Fruit fly (Drosophila melanogaster) whole organism, embryonic: ENCODE results near the gene slif.
A peak's percentile ranks its signal among the peaks of the same experiment; 100 is the strongest.

Experiments
- Aef1 ChIP-seq: fragments of 200-800 bp; sonication (Bioruptor generic); IDR thresholded peaks from 3 replicates; pipeline ENCODE4 v1.3.6; 2022; ENCODE audit warnings: missing biosample characterization, missing genetic modification characterization
- B-H1 ChIP-seq: fragments of 200-800 bp; sonication (Bioruptor generic); IDR thresholded peaks from 3 replicates; pipeline ENCODE4 v1.3.6; 2022; ENCODE audit warnings: missing biosample characterization, missing genetic modification characterization
- Bteb2 ChIP-seq: fragments of 200-800 bp; sonication (Bioruptor generic); optimal IDR thresholded peaks from 2 replicates; lab custom pipeline; 2016; ENCODE audit warnings: missing biosample characterization, missing genetic modification characterization
- CG10209 ChIP-seq: fragments of 200-800 bp; sonication (Bioruptor generic); optimal IDR thresholded peaks from 3 replicates; lab custom pipeline; 2017; ENCODE audit warnings: missing biosample characterization, mild to moderate bottlenecking, missing genetic modification characterization, missing genetic modification reagents
- CG10321 ChIP-seq: fragments of 200-800 bp; sonication (Bioruptor generic); IDR thresholded peaks from 2 replicates; pipeline ENCODE4 v1.3.6; 2022; ENCODE audit warnings: missing biosample characterization, missing genetic modification characterization
- CG10366 ChIP-seq: fragments of 200-800 bp; sonication (Bioruptor generic); IDR thresholded peaks from 2 replicates; pipeline ENCODE4 v1.3.6; 2022; ENCODE audit warnings: missing biosample characterization, missing genetic modification characterization
- CG10462 ChIP-seq: fragments of 200-800 bp; sonication (Bioruptor generic); optimal IDR thresholded peaks from 2 replicates; lab custom pipeline; 2016; ENCODE audit warnings: missing biosample characterization, missing genetic modification characterization
- CG11093 ChIP-seq: fragments of 200-800 bp; sonication (Bioruptor generic); IDR thresholded peaks from 3 replicates; pipeline ENCODE4 v1.3.6; 2022; ENCODE audit warnings: missing biosample characterization, missing genetic modification characterization
- CG11504 ChIP-seq: fragments of 200-800 bp; sonication (Bioruptor generic); optimal IDR thresholded peaks from 3 replicates; lab custom pipeline; 2019; ENCODE audit warnings: missing biosample characterization, mild to moderate bottlenecking, missing genetic modification characterization, moderate library complexity
- CG12219 ChIP-seq: fragments of 200-800 bp; sonication (Bioruptor generic); optimal IDR thresholded peaks from 3 replicates; lab custom pipeline; 2018; ENCODE audit warnings: missing biosample characterization, mild to moderate bottlenecking, missing genetic modification characterization
- CG14965 ChIP-seq: fragments of 200-800 bp; sonication (Bioruptor generic); optimal IDR thresholded peaks from 2 replicates; lab custom pipeline; 2016; ENCODE audit warnings: missing biosample characterization, missing genetic modification characterization, borderline replicate concordance
- CG1832 ChIP-seq: fragments of 200-800 bp; sonication (Bioruptor generic); optimal IDR thresholded peaks from 2 replicates; lab custom pipeline; 2017; ENCODE audit warnings: missing biosample characterization, mild to moderate bottlenecking, missing genetic modification characterization, inconsistent platforms
- CG2678 ChIP-seq: fragments of 200-800 bp; sonication (Bioruptor generic); optimal IDR thresholded peaks from 3 replicates; lab custom pipeline; 2019; ENCODE audit warnings: missing biosample characterization, mild to moderate bottlenecking, missing genetic modification characterization, moderate library complexity
- CG2889 ChIP-seq: fragments of 200-800 bp; sonication (Bioruptor generic); IDR thresholded peaks from 3 replicates; pipeline ENCODE4 v1.3.6; 2022; ENCODE audit warnings: missing biosample characterization, missing genetic modification characterization
- CG30020 ChIP-seq: fragments of 200-800 bp; optimal IDR thresholded peaks from 2 replicates; lab custom pipeline; 2019; ENCODE audit warnings: missing biosample characterization, mild to moderate bottlenecking, missing genetic modification characterization, moderate library complexity
- CG30403 ChIP-seq: fragments of 200-800 bp; sonication (Bioruptor generic); optimal IDR thresholded peaks from 3 replicates; lab custom pipeline; 2016; ENCODE audit warnings: missing biosample characterization, missing genetic modification characterization
- CG3163 ChIP-seq: fragments of 200-800 bp; sonication (Bioruptor generic); optimal IDR thresholded peaks from 3 replicates; lab custom pipeline; 2016; ENCODE audit warnings: missing biosample characterization, missing genetic modification characterization
- CG33213 ChIP-seq: fragments of 200-800 bp; sonication (Bioruptor generic); optimal IDR thresholded peaks from 3 replicates; lab custom pipeline; 2016; ENCODE audit warnings: missing biosample characterization, missing genetic modification characterization
- CG4360 ChIP-seq: fragments of 200-800 bp; sonication (Bioruptor generic); IDR thresholded peaks from 2 replicates; pipeline ENCODE4 v1.3.6; 2022; ENCODE audit warnings: missing biosample characterization, missing genetic modification characterization
- CG4424 ChIP-seq: fragments of 200-800 bp; sonication (Bioruptor generic); optimal IDR thresholded peaks from 3 replicates; lab custom pipeline; 2016; ENCODE audit warnings: missing biosample characterization, missing genetic modification characterization
- CG4820 ChIP-seq: fragments of 200-800 bp; sonication (Bioruptor generic); optimal IDR thresholded peaks from 3 replicates; lab custom pipeline; 2016; ENCODE audit warnings: missing biosample characterization, missing genetic modification characterization
- CG6813 ChIP-seq: fragments of 200-800 bp; sonication (Bioruptor generic); optimal IDR thresholded peaks from 2 replicates; lab custom pipeline; 2017; ENCODE audit warnings: missing biosample characterization, missing genetic modification characterization, mild to moderate bottlenecking, moderate library complexity, missing genetic modification reagents
- CG7357 ChIP-seq: fragments of 200-800 bp; sonication (Bioruptor generic); IDR thresholded peaks from 3 replicates; pipeline ENCODE4 v1.3.6; 2022; ENCODE audit warnings: missing biosample characterization, missing genetic modification characterization
- CG8359 ChIP-seq: fragments of 200-800 bp; sonication (Bioruptor generic); optimal IDR thresholded peaks from 2 replicates; lab custom pipeline; 2017; ENCODE audit warnings: missing biosample characterization, mild to moderate bottlenecking, missing genetic modification characterization, borderline replicate concordance
- CG9876 ChIP-seq: fragments of 200-800 bp; sonication (Bioruptor generic); optimal IDR thresholded peaks from 2 replicates; lab custom pipeline; 2016; ENCODE audit warnings: missing biosample characterization, missing genetic modification characterization
- Dfd ChIP-seq, 2 experiments: fragments of >200 bp; optimal IDR thresholded peaks; 2 replicates each; lab custom pipeline; 2017; ENCODE audit warnings: missing biosample characterization in 2 of 2, missing genetic modification characterization in 2 of 2
- ERR ChIP-seq: fragments of 200-800 bp; sonication (Bioruptor generic); optimal IDR thresholded peaks from 2 replicates; lab custom pipeline; 2016; ENCODE audit warnings: missing biosample characterization, missing genetic modification characterization
- Ets97D ChIP-seq: fragments of 200-800 bp; sonication (Bioruptor generic); optimal IDR thresholded peaks from 3 replicates; lab custom pipeline; 2016; ENCODE audit warnings: missing biosample characterization, missing genetic modification characterization
- H2.0 ChIP-seq: fragments of 200-800 bp; sonication (Bioruptor generic); IDR thresholded peaks from 2 replicates; pipeline ENCODE4 v1.3.6; 2022; ENCODE audit warnings: missing biosample characterization, missing genetic modification characterization
- HmgD ChIP-seq: fragments of 200-800 bp; sonication (Bioruptor generic); optimal IDR thresholded peaks from 3 replicates; lab custom pipeline; 2016; ENCODE audit warnings: missing biosample characterization, missing genetic modification characterization
- Mrtf ChIP-seq: fragments of 200-800 bp; sonication (Bioruptor generic); IDR thresholded peaks from 3 replicates; pipeline ENCODE4 v1.3.6; 2022; ENCODE audit warnings: missing biosample characterization, missing genetic modification characterization
- NC2α ChIP-seq: fragments of 200-800 bp; sonication (Bioruptor generic); optimal IDR thresholded peaks from 2 replicates; lab custom pipeline; 2016; ENCODE audit warnings: missing biosample characterization, missing genetic modification characterization
- Spps ChIP-seq: fragments of 200-800 bp; sonication (Bioruptor generic); optimal IDR thresholded peaks from 2 replicates; lab custom pipeline; 2018; ENCODE audit warnings: missing biosample characterization, mild to moderate bottlenecking, missing genetic modification characterization
- Usf ChIP-seq: fragments of 200-800 bp; sonication (Bioruptor generic); optimal IDR thresholded peaks from 2 replicates; lab custom pipeline; 2017; ENCODE audit warnings: missing genotype, missing biosample characterization, missing genetic modification characterization
- bab2 ChIP-seq: fragments of 200-800 bp; sonication (Bioruptor generic); optimal IDR thresholded peaks from 2 replicates; lab custom pipeline; 2016; ENCODE audit warnings: missing biosample characterization, missing genetic modification characterization
- bigmax ChIP-seq: fragments of 200-800 bp; sonication (Bioruptor generic); optimal IDR thresholded peaks from 2 replicates; lab custom pipeline; 2018; ENCODE audit warnings: missing biosample characterization, mild to moderate bottlenecking, missing genetic modification characterization
- br ChIP-seq: fragments of >200 bp; optimal IDR thresholded peaks from 2 replicates; lab custom pipeline; 2017
- ci ChIP-seq: fragments of 200-800 bp; sonication (Bioruptor generic); IDR thresholded peaks from 3 replicates; pipeline ENCODE4 v1.3.6; 2022; ENCODE audit warnings: missing biosample characterization, missing genetic modification characterization
- dmrt99B ChIP-seq: fragments of 200-800 bp; sonication (Bioruptor generic); optimal IDR thresholded peaks from 2 replicates; lab custom pipeline; 2018; ENCODE audit warnings: missing biosample characterization, mild to moderate bottlenecking, missing genetic modification characterization, moderate library complexity
- emc ChIP-seq: fragments of 200-800 bp; sonication (Bioruptor generic); optimal IDR thresholded peaks from 2 replicates; lab custom pipeline; 2016; ENCODE audit warnings: missing biosample characterization, missing genetic modification characterization
- eve ChIP-seq, 2 experiments: fragments of >200 bp; optimal IDR thresholded peaks; 2 replicates each; lab custom pipeline; 2017; ENCODE audit warnings: missing biosample characterization in 2 of 2, missing genetic modification characterization in 2 of 2
- gfzf ChIP-seq: fragments of 200-800 bp; sonication (Bioruptor generic); optimal IDR thresholded peaks from 2 replicates; lab custom pipeline; 2016; ENCODE audit warnings: missing biosample characterization, mild to moderate bottlenecking, missing genetic modification characterization, moderate library complexity
- lab ChIP-seq: fragments of 200-800 bp; sonication (Bioruptor generic); optimal IDR thresholded peaks from 3 replicates; lab custom pipeline; 2017; ENCODE audit warnings: missing biosample characterization, missing genetic modification characterization, mild to moderate bottlenecking, moderate library complexity, missing genetic modification reagents
- lbe ChIP-seq: fragments of 200-800 bp; sonication (Bioruptor generic); optimal IDR thresholded peaks from 2 replicates; lab custom pipeline; 2016; ENCODE audit warnings: missing biosample characterization, mild to moderate bottlenecking, missing genetic modification characterization
- lmd ChIP-seq: fragments of 200-800 bp; sonication (Bioruptor generic); IDR thresholded peaks from 2 replicates; pipeline ENCODE4 v1.3.6; 2022; ENCODE audit warnings: missing biosample characterization, missing genetic modification characterization
- luna ChIP-seq: fragments of 200-800 bp; sonication (Bioruptor generic); optimal IDR thresholded peaks from 2 replicates; lab custom pipeline; 2016; ENCODE audit warnings: missing biosample characterization, missing genetic modification characterization
- mld ChIP-seq: fragments of 200-800 bp; sonication (Bioruptor generic); IDR thresholded peaks from 3 replicates; pipeline ENCODE4 v1.3.6; 2022; ENCODE audit warnings: missing biosample characterization, missing genetic modification characterization; ENCODE audit not compliant: partially characterized antibody
- nerfin-1 ChIP-seq: fragments of 200-800 bp; sonication (Bioruptor generic); optimal IDR thresholded peaks from 3 replicates; lab custom pipeline; 2019; ENCODE audit warnings: missing biosample characterization, mild to moderate bottlenecking, missing genetic modification characterization, moderate library complexity
- p53 ChIP-seq: fragments of 200-800 bp; sonication (Bioruptor generic); optimal IDR thresholded peaks from 2 replicates; lab custom pipeline; 2016; ENCODE audit warnings: missing biosample characterization, missing genetic modification characterization
- psq ChIP-seq: fragments of 200-800 bp; sonication (Bioruptor generic); optimal IDR thresholded peaks from 2 replicates; lab custom pipeline; 2017; ENCODE audit warnings: missing biosample characterization, missing genetic modification characterization
- tna ChIP-seq: fragments of 200-800 bp; sonication (Bioruptor generic); IDR thresholded peaks from 2 replicates; pipeline ENCODE4 v1.3.6; 2022; ENCODE audit warnings: missing biosample characterization, missing genetic modification characterization; ENCODE audit not compliant: partially characterized antibody
- zf30C ChIP-seq: fragments of 200-800 bp; sonication (Bioruptor generic); optimal IDR thresholded peaks from 3 replicates; lab custom pipeline; 2018; ENCODE audit warnings: missing biosample characterization, mild to moderate bottlenecking, missing genetic modification characterization

slif gene

dm6 chr3L:22865061-22865418 is 15.8 kb upstream of the slif start (continued):
- no peak for TF ChIP-seq luna (GFP tag; lab: Kevin White, UChicago)
- peak; percentile 68 for TF ChIP-seq CG4424 (GFP tag; lab: Kevin White, UChicago)
- TF ChIP-seq Dfd (GFP tag; optimal IDR thresholded peaks at IDR 0.05; lab: Kevin White, UChicago) = no peak
- peak; percentile 16 for TF ChIP-seq CG12219 (GFP tag; lab: Kevin White, UChicago)
- peak; percentile 79 for TF ChIP-seq lbe (GFP tag; lab: Kevin White, UChicago)
- peak; percentile 72; the same call in 1 of the 3 replicates for TF ChIP-seq CG2889 (GFP tag; lab: Robert Waterston, UW)
- TF ChIP-seq CG30403 = peak; percentile 78
- TF ChIP-seq nerfin-1 = peak; percentile 55
- no peak for TF ChIP-seq br (lab: Kevin White, UChicago)
- TF ChIP-seq Bteb2 = peak; percentile 17
- TF ChIP-seq eve (GFP tag; optimal IDR thresholded peaks at IDR 0.05; lab: Kevin White, UChicago) = no peak
- TF ChIP-seq CG33213 = no peak
- TF ChIP-seq CG6813 (GFP tag; lab: Kevin White, UChicago) = peak; percentile 62
- no peak for TF ChIP-seq bigmax
- TF ChIP-seq Aef1 = peak; percentile 41; the same call in 2 of the 3 replicates
- no peak for TF ChIP-seq Usf (GFP tag; lab: Kevin White, UChicago)
- no peak for TF ChIP-seq zf30C (GFP tag; lab: Kevin White, UChicago)
- TF ChIP-seq CG10366 = peak; percentile 51
- no peak for TF ChIP-seq Spps (tag; lab: Kevin White, UChicago)
- TF ChIP-seq CG2678 (tag; lab: Kevin White, UChicago) = peak; percentile 86
- no peak; the same call in 1 of the 3 replicates for TF ChIP-seq ci (GFP tag; lab: Robert Waterston, UW)
- TF ChIP-seq H2.0 (GFP tag; lab: Robert Waterston, UW) = peak; percentile 45
- peak; percentile 50 for TF ChIP-seq CG4820 (GFP tag; lab: Kevin White, UChicago)
- TF ChIP-seq dmrt99B = peak; percentile 90
- TF ChIP-seq CG10321 (GFP tag; lab: Robert Waterston, UW) = no peak
- peak; percentile 11 for TF ChIP-seq psq (GFP tag; lab: Kevin White, UChicago)
- TF ChIP-seq CG8359 = no peak
- no peak for TF ChIP-seq mld
- TF ChIP-seq tna = no peak
- peak; percentile 64 for TF ChIP-seq lmd (GFP tag; lab: Robert Waterston, UW)
- TF ChIP-seq CG11504 (tag; lab: Kevin White, UChicago) = peak; percentile 85
- TF ChIP-seq gfzf (GFP tag; lab: Kevin White, UChicago) = no peak
- no peak for TF ChIP-seq CG14965 (GFP tag; lab: Kevin White, UChicago)
- peak; percentile 58 for TF ChIP-seq lab
- TF ChIP-seq CG10209 (GFP tag; lab: Kevin White, UChicago) = peak; percentile 67
- TF ChIP-seq NC2α (GFP tag; lab: Kevin White, UChicago) = peak; percentile 2
- no peak for TF ChIP-seq p53 (GFP tag; lab: Kevin White, UChicago)
- no peak for TF ChIP-seq Ets97D (GFP tag; lab: Kevin White, UChicago)
- peak; percentile 16; the same call in 1 of the 3 replicates for TF ChIP-seq Mrtf
- TF ChIP-seq CG9876 = no peak
- no peak for TF ChIP-seq HmgD
- no peak for TF ChIP-seq CG1832 (GFP tag; lab: Kevin White, UChicago)
- no peak for TF ChIP-seq emc (GFP tag; lab: Kevin White, UChicago)
- TF ChIP-seq CG3163 (GFP tag; lab: Kevin White, UChicago) = no peak
- no peak; the same call in 2 of the 3 replicates for TF ChIP-seq B-H1
- TF ChIP-seq CG7357 (GFP tag; lab: Robert Waterston, UW) = no peak
- TF ChIP-seq CG11093 (GFP tag; lab: Robert Waterston, UW) = 0 out of 3 replicates have a peak, but pooled peaks have one; percentile 34
- peak; percentile 17 for TF ChIP-seq CG10462
- TF ChIP-seq CG30020 (tag; lab: Kevin White, UChicago) = peak; percentile 22
- no peak for TF ChIP-seq ERR
- no peak for TF ChIP-seq CG4360 (GFP tag; lab: Robert Waterston, UW)
- TF ChIP-seq bab2 (GFP tag; lab: Kevin White, UChicago) = peak; percentile 22
